Worm (Caenorhabditis elegans) whole organism, late embryonic: ENCODE results near the gene C28C12.1.

ENCODE experiments used
- C08G9.2 ChIP-seq: sonication (generic microtip); optimal IDR thresholded peaks from 2 replicates; lab custom pipeline; 2016; ENCODE audit warnings: mild to moderate bottlenecking, missing genetic modification characterization, moderate library complexity, missing compliant biosample characterization
- F13H6.1 ChIP-seq: sonication (generic microtip); optimal IDR thresholded peaks from 2 replicates; lab custom pipeline; 2016; ENCODE audit warnings: missing genetic modification characterization, missing compliant biosample characterization
- K02D7.2 ChIP-seq: sonication (generic microtip); optimal IDR thresholded peaks from 2 replicates; lab custom pipeline; 2017; ENCODE audit warnings: mild to moderate bottlenecking, missing genetic modification characterization, missing compliant biosample characterization
- K09A11.1 ChIP-seq: sonication (generic microtip); optimal IDR thresholded peaks from 2 replicates; lab custom pipeline; 2017; ENCODE audit warnings: antibody characterized with exemption, mild to moderate bottlenecking, missing genetic modification characterization, missing compliant biosample characterization; ENCODE audit not compliant: insufficient read depth
- T23F11.4 ChIP-seq: fragments of 200-800 bp; sonication (Bioruptor generic); optimal IDR thresholded peaks from 2 replicates; lab custom pipeline; 2018; ENCODE audit warnings: mild to moderate bottlenecking, missing genetic modification characterization, missing compliant biosample characterization
- Y22D7AL.16 ChIP-seq: sonication (generic microtip); optimal IDR thresholded peaks from 2 replicates; lab custom pipeline; 2016; ENCODE audit warnings: missing genetic modification characterization, missing compliant biosample characterization
- ahr-1 ChIP-seq: sonication (generic microtip); optimal IDR thresholded peaks from 2 replicates; lab custom pipeline; 2016; ENCODE audit warnings: missing genetic modification characterization, missing compliant biosample characterization
- ama-1 ChIP-seq: fragments of 150-350 bp; optimal IDR thresholded peaks from 2 replicates; lab custom pipeline; 2014
- ceh-22 ChIP-seq: sonication (generic microtip); optimal IDR thresholded peaks from 2 replicates; lab custom pipeline; 2017; ENCODE audit warnings: missing biosample characterization, missing genetic modification characterization
- ceh-24 ChIP-seq: sonication (generic microtip); optimal IDR thresholded peaks from 2 replicates; lab custom pipeline; 2016; ENCODE audit warnings: mild to moderate bottlenecking, missing genetic modification characterization, missing compliant biosample characterization
- ceh-31 ChIP-seq: sonication (generic microtip); optimal IDR thresholded peaks from 2 replicates; lab custom pipeline; 2016; ENCODE audit warnings: missing genetic modification characterization, missing compliant biosample characterization
- ceh-34 ChIP-seq: sonication (generic microtip); optimal IDR thresholded peaks from 2 replicates; lab custom pipeline; 2016; ENCODE audit warnings: mild to moderate bottlenecking, missing genetic modification characterization, missing compliant biosample characterization
- ceh-45 ChIP-seq: fragments of 200-800 bp; sonication (Bioruptor generic); IDR thresholded peaks from 2 replicates; pipeline ENCODE4 v1.3.6; 2022; ENCODE audit warnings: missing genetic modification reagents, missing genetic modification characterization, missing compliant biosample characterization
- ceh-9 ChIP-seq: sonication (generic microtip); optimal IDR thresholded peaks from 2 replicates; lab custom pipeline; 2016; ENCODE audit warnings: mild to moderate bottlenecking, missing genetic modification characterization, inconsistent platforms, missing compliant biosample characterization
- elt-2 ChIP-seq: sonication (generic microtip); optimal IDR thresholded peaks from 2 replicates; lab custom pipeline; 2016; ENCODE audit warnings: missing genetic modification reagents, missing genetic modification characterization, missing compliant biosample characterization
- elt-4 ChIP-seq: sonication (generic microtip); optimal IDR thresholded peaks from 2 replicates; lab custom pipeline; 2016; ENCODE audit warnings: missing genetic modification characterization, missing compliant biosample characterization
- ets-4 ChIP-seq: sonication (generic microtip); optimal IDR thresholded peaks from 2 replicates; lab custom pipeline; 2016; ENCODE audit warnings: missing genetic modification characterization, missing compliant biosample characterization
- fax-1 ChIP-seq: sonication (generic microtip); optimal IDR thresholded peaks from 2 replicates; lab custom pipeline; 2016; ENCODE audit warnings: missing genotype, missing genetic modification characterization, missing compliant biosample characterization
- fkh-10 ChIP-seq: fragments of 150-350 bp; optimal IDR thresholded peaks from 2 replicates; lab custom pipeline; 2014; ENCODE audit warnings: missing biosample characterization, missing genetic modification reagents, missing genetic modification characterization
- hlh-6 ChIP-seq: sonication (generic microtip); optimal IDR thresholded peaks from 2 replicates; lab custom pipeline; 2016; ENCODE audit warnings: missing genotype, missing genetic modification characterization, missing compliant biosample characterization
- lin-11 ChIP-seq: fragments of 200-800 bp; sonication (Bioruptor generic); optimal IDR thresholded peaks from 2 replicates; lab custom pipeline; 2018; ENCODE audit warnings: mild to moderate bottlenecking, missing genetic modification characterization, missing compliant biosample characterization
- mec-3 ChIP-seq: sonication (generic microtip); optimal IDR thresholded peaks from 2 replicates; lab custom pipeline; 2016; ENCODE audit warnings: borderline replicate concordance, missing genetic modification characterization, missing compliant biosample characterization
- nfya-1 ChIP-seq: sonication (generic microtip); optimal IDR thresholded peaks from 2 replicates; lab custom pipeline; 2017; ENCODE audit warnings: missing genetic modification characterization, mild to moderate bottlenecking, missing compliant biosample characterization, antibody characterized with exemption, moderate library complexity
- pag-3 ChIP-seq: sonication (generic microtip); optimal IDR thresholded peaks from 2 replicates; lab custom pipeline; 2016; ENCODE audit warnings: missing compliant biosample characterization, missing genetic modification characterization, borderline replicate concordance
- pqm-1 ChIP-seq: sonication (generic microtip); optimal IDR thresholded peaks from 2 replicates; lab custom pipeline; 2016; ENCODE audit warnings: missing genetic modification characterization, missing compliant biosample characterization
- ref-2 ChIP-seq: sonication (generic microtip); optimal IDR thresholded peaks from 2 replicates; lab custom pipeline; 2016; ENCODE audit warnings: missing genetic modification characterization, missing compliant biosample characterization
- rnt-1 ChIP-seq: sonication (generic microtip); optimal IDR thresholded peaks from 2 replicates; lab custom pipeline; 2016; ENCODE audit warnings: missing genetic modification characterization, missing compliant biosample characterization
- sdc-2 ChIP-seq: sonication (generic microtip); optimal IDR thresholded peaks from 2 replicates; lab custom pipeline; 2016; ENCODE audit warnings: missing genotype, missing genetic modification characterization, missing compliant biosample characterization
- sox-2 ChIP-seq: fragments of 200-800 bp; sonication (Bioruptor generic); IDR thresholded peaks from 2 replicates; pipeline ENCODE4 v1.3.6; 2022; ENCODE audit warnings: missing genetic modification reagents, missing genetic modification characterization, missing compliant biosample characterization
- sox-4 ChIP-seq: sonication (generic microtip); optimal IDR thresholded peaks from 2 replicates; lab custom pipeline; 2017; ENCODE audit warnings: mild to moderate bottlenecking, missing genetic modification characterization, inconsistent platforms, missing compliant biosample characterization
- tbx-2 ChIP-seq: sonication (generic microtip); optimal IDR thresholded peaks from 2 replicates; lab custom pipeline; 2016; ENCODE audit warnings: missing genetic modification characterization, missing compliant biosample characterization
- tbx-7 ChIP-seq: sonication (generic microtip); optimal IDR thresholded peaks from 2 replicates; lab custom pipeline; 2016; ENCODE audit warnings: missing genotype, missing genetic modification characterization, missing compliant biosample characterization
- unc-3 ChIP-seq, 2 experiments: fragments of 200-800 bp in 1 of 2; sonication (Bioruptor generic) in 1 of 2; sonication (generic microtip) in 1 of 2; conservative IDR thresholded peaks in 1 of 2; optimal IDR thresholded peaks in 1 of 2; 2 replicates each; pipeline versions ENCODE4 v1.3.6 to Lab custom; 2016 to 2022; ENCODE audit warnings: missing compliant biosample characterization in 2 of 2, missing genetic modification characterization in 2 of 2, missing genetic modification reagents in 1 of 2
- unc-42 ChIP-seq: sonication (generic microtip); optimal IDR thresholded peaks from 2 replicates; lab custom pipeline; 2016; ENCODE audit warnings: missing genotype, missing genetic modification characterization, missing compliant biosample characterization
- zip-5 ChIP-seq: sonication (generic microtip); optimal IDR thresholded peaks from 2 replicates; lab custom pipeline; 2016; ENCODE audit warnings: missing genetic modification characterization, missing compliant biosample characterization

C28C12.1 gene

ce11 chrIV:8488043-8488442, 13.4 kb upstream of the C28C12.1 start:
- TF ChIP-seq pag-3, result no peak
- TF ChIP-seq ceh-9 (tag; lab: Kevin White, UChicago), result no peak
- no peak for TF ChIP-seq ceh-45 (GFP tag; lab: Robert Waterston, UW)
- no peak for TF ChIP-seq sox-4 (tag; lab: Kevin White, UChicago)
- TF ChIP-seq hlh-6, result no peak
- TF ChIP-seq unc-3 (GFP tag; conservative IDR thresholded peaks at IDR 0.05; lab: Robert Waterston, UW), result no peak
- TF ChIP-seq unc-3 (tag; optimal IDR thresholded peaks at IDR 0.05; lab: Kevin White, UChicago), result no peak
- no peak for TF ChIP-seq fax-1 (tag; lab: Kevin White, UChicago)
- TF ChIP-seq rnt-1 (tag; lab: Kevin White, UChicago), result no peak
- TF ChIP-seq ets-4 (tag; lab: Kevin White, UChicago), result no peak
- no peak for TF ChIP-seq F13H6.1
- no peak for TF ChIP-seq lin-11 (tag; lab: Kevin White, UChicago)

- TF ChIP-seq pqm-1 (no peak), ref-2 (tag; lab: Kevin White, UChicago) (no peak), tbx-2 (no peak), ceh-34 (tag; lab: Kevin White, UChicago) (no peak), ceh-45 (GFP tag; lab: Robert Waterston, UW) (no peak), ama-1 (lab: Kevin White, UChicago) (no peak)
These were observed 11.6 kb upstream of the C28C12.1 start, which contains the start of gene srlf-2 for ce11 chrIV:8489915-8490314. Gene srlf-2 (plus strand): TSS chrIV:8490215.

- TF ChIP-seq sox-4 (tag; lab: Kevin White, UChicago), result no peak
These were observed 9.2 kb upstream of the C28C12.1 start, which contains the start of gene sru-7 for ce11 chrIV:8492242-8492641. Gene sru-7 (plus strand): TSS chrIV:8492542.

ce11 chrIV:8496263-8496662, 5.2 kb upstream of the C28C12.1 start, which contains the start of gene C28C12.12:
Gene C28C12.12 (minus strand): TSS chrIV:8496363.
- TF ChIP-seq tbx-2, result no peak
- no peak for TF ChIP-seq elt-4 (tag; lab: Kevin White, UChicago)
- TF ChIP-seq fkh-10, result no peak
- TF ChIP-seq Y22D7AL.16 (tag; lab: Kevin White, UChicago), result no peak
- no peak for TF ChIP-seq T23F11.4 (GFP tag; lab: Kevin White, UChicago)
- no peak for TF ChIP-seq ceh-24 (tag; lab: Kevin White, UChicago)
- no peak for TF ChIP-seq sox-2 (GFP tag; lab: Robert Waterston, UW)
- TF ChIP-seq ahr-1, result no peak
- no peak for TF ChIP-seq unc-3 (GFP tag; conservative IDR thresholded peaks at IDR 0.05; lab: Robert Waterston, UW)
- TF ChIP-seq unc-3 (tag; optimal IDR thresholded peaks at IDR 0.05; lab: Kevin White, UChicago), result no peak
- no peak for TF ChIP-seq K02D7.2 (tag; lab: Kevin White, UChicago)
- no peak for TF ChIP-seq sdc-2
- no peak for TF ChIP-seq F13H6.1
- TF ChIP-seq pqm-1, result no peak
- TF ChIP-seq mec-3 (tag; lab: Kevin White, UChicago), result no peak
- TF ChIP-seq ceh-31 (tag; lab: Kevin White, UChicago), result no peak
- TF ChIP-seq, all 69 proteins: peak for 0

- TF ChIP-seq zip-5 (tag; lab: Kevin White, UChicago) (peak; percentile 22), K09A11.1 (no peak), unc-42 (tag; lab: Kevin White, UChicago) (no peak), elt-2 (tag; lab: Kevin White, UChicago) (no peak), pag-3 (no peak), ceh-24 (tag; lab: Kevin White, UChicago) (no peak), rnt-1 (tag; lab: Kevin White, UChicago) (peak; percentile 29), sox-4 (tag; lab: Kevin White, UChicago) (no peak), ref-2 (tag; lab: Kevin White, UChicago) (peak; percentile 46), tbx-7 (tag; lab: Kevin White, UChicago) (peak; percentile 19), ceh-31 (tag; lab: Kevin White, UChicago) (peak; percentile 69), nfya-1 (tag; lab: Kevin White, UChicago) (peak; percentile 13), ceh-45 (GFP tag; lab: Robert Waterston, UW) (no peak), ceh-22 (tag; lab: Kevin White, UChicago) (no peak), tbx-2 (peak; percentile 38), F13H6.1 (no peak), C08G9.2 (peak; percentile 78), ets-4 (tag; lab: Kevin White, UChicago) (peak; percentile 37)
These were observed 2.6 kb upstream of the C28C12.1 start, which contains the start of the genes acdh-13 and mesp-1 for ce11 chrIV:8498773-8499360. Gene acdh-13 (minus strand): TSS chrIV:8498823. Gene mesp-1 (plus strand): TSS chrIV:8499310.
